Fruit fly (Drosophila melanogaster) whole organism, pupa: ENCODE measurements around the gene Bub1.

ENCODE experiments used
- CG10348 ChIP-seq: fragments of 200-800 bp; sonication (Bioruptor generic); IDR thresholded peaks from 2 replicates; pipeline ENCODE4 v1.3.6; 2022; ENCODE audit warnings: missing biosample characterization, missing genetic modification characterization
- CG12605 ChIP-seq: fragments of 200-800 bp; sonication (Bioruptor generic); IDR thresholded peaks from 2 replicates; pipeline ENCODE4 v1.3.6; 2022; ENCODE audit warnings: missing biosample characterization, missing genetic modification characterization
- CG13204 ChIP-seq: fragments of 200-800 bp; sonication (Bioruptor generic); optimal IDR thresholded peaks from 2 replicates; lab custom pipeline; 2018; ENCODE audit warnings: missing biosample characterization, mild to moderate bottlenecking, missing genetic modification characterization, moderate library complexity
- CG14655 ChIP-seq: fragments of 200-800 bp; sonication (Bioruptor generic); optimal IDR thresholded peaks from 3 replicates; lab custom pipeline; 2017; ENCODE audit warnings: mild to moderate bottlenecking, missing biosample characterization, missing genetic modification reagents, missing genetic modification characterization
- CG15710 ChIP-seq: fragments of 200-800 bp; sonication (Bioruptor generic); optimal IDR thresholded peaks from 2 replicates; lab custom pipeline; 2018; ENCODE audit warnings: missing biosample characterization, mild to moderate bottlenecking, missing genetic modification characterization, moderate library complexity
- CG17806 ChIP-seq: fragments of 200-800 bp; sonication (Bioruptor generic); optimal IDR thresholded peaks from 2 replicates; lab custom pipeline; 2018; ENCODE audit warnings: missing biosample characterization, mild to moderate bottlenecking, missing genetic modification characterization, moderate library complexity
- CG32121 ChIP-seq: fragments of 200-800 bp; sonication (Bioruptor generic); IDR thresholded peaks from 2 replicates; pipeline ENCODE4 v1.3.6; 2022; ENCODE audit warnings: missing biosample characterization, missing genetic modification characterization
- CG34367 ChIP-seq: fragments of 200-800 bp; sonication (Bioruptor generic); optimal IDR thresholded peaks from 2 replicates; lab custom pipeline; 2018; ENCODE audit warnings: missing biosample characterization, mild to moderate bottlenecking, missing genetic modification characterization
- CG4496 ChIP-seq: fragments of 200-800 bp; sonication (Bioruptor generic); IDR thresholded peaks from 3 replicates; pipeline ENCODE4 v1.3.6; 2022; ENCODE audit warnings: missing biosample characterization, missing genetic modification characterization
- CG8159 ChIP-seq: fragments of 200-800 bp; sonication (Bioruptor generic); optimal IDR thresholded peaks from 3 replicates; lab custom pipeline; 2018; ENCODE audit warnings: missing biosample characterization, mild to moderate bottlenecking, missing genetic modification characterization, moderate library complexity
- CG8301 ChIP-seq: fragments of 200-800 bp; sonication (Bioruptor generic); optimal IDR thresholded peaks from 2 replicates; lab custom pipeline; 2018; ENCODE audit warnings: missing biosample characterization, mild to moderate bottlenecking, missing genetic modification characterization
- CG9948 ChIP-seq: fragments of 200-800 bp; sonication (Bioruptor generic); optimal IDR thresholded peaks from 2 replicates; lab custom pipeline; 2018; ENCODE audit warnings: missing biosample characterization, mild to moderate bottlenecking, missing genetic modification characterization, moderate library complexity
- D1 ChIP-seq: fragments of 200-800 bp; sonication (Bioruptor generic); optimal IDR thresholded peaks from 2 replicates; lab custom pipeline; 2018; ENCODE audit warnings: missing biosample characterization, mild to moderate bottlenecking, missing genetic modification characterization, moderate library complexity
- EcR ChIP-seq: fragments of 200-800 bp; sonication (Bioruptor generic); optimal IDR thresholded peaks from 3 replicates; lab custom pipeline; 2019; ENCODE audit warnings: missing biosample characterization, missing genetic modification characterization, mild to moderate bottlenecking, moderate library complexity, missing genetic modification reagents
- Ets98B ChIP-seq: fragments of 200-800 bp; sonication (Bioruptor generic); IDR thresholded peaks from 2 replicates; pipeline ENCODE4 v1.3.6; 2022; ENCODE audit warnings: missing biosample characterization, missing genetic modification characterization
- Pif1A ChIP-seq: fragments of 200-800 bp; sonication (Bioruptor generic); optimal IDR thresholded peaks from 3 replicates; lab custom pipeline; 2016; ENCODE audit warnings: missing biosample characterization, missing genetic modification characterization
- Pif1B ChIP-seq: fragments of 200-800 bp; sonication (Bioruptor generic); optimal IDR thresholded peaks from 3 replicates; lab custom pipeline; 2016; ENCODE audit warnings: missing biosample characterization, missing genetic modification characterization
- Snoo ChIP-seq: fragments of 200-800 bp; sonication (Bioruptor generic); optimal IDR thresholded peaks from 3 replicates; lab custom pipeline; 2017; ENCODE audit warnings: missing biosample characterization, mild to moderate bottlenecking, missing genetic modification characterization, inconsistent platforms
- fd96Ca ChIP-seq: fragments of 200-800 bp; sonication (Bioruptor generic); IDR thresholded peaks from 3 replicates; pipeline ENCODE4 v1.3.6; 2022; ENCODE audit warnings: missing biosample characterization, missing genetic modification characterization
- gl ChIP-seq: fragments of 200-800 bp; sonication (Bioruptor generic); optimal IDR thresholded peaks from 2 replicates; lab custom pipeline; 2018; ENCODE audit warnings: missing biosample characterization, mild to moderate bottlenecking, missing genetic modification characterization
- rn ChIP-seq: fragments of 200-800 bp; sonication (Bioruptor generic); IDR thresholded peaks from 2 replicates; pipeline ENCODE4 v1.3.6; 2022; ENCODE audit warnings: missing biosample characterization, missing genetic modification characterization

The Bub1 gene

dm6 chr2L:5285860-5286259 is 7.2 kb downstream of the Bub1 start:
- TF ChIP-seq CG34367 (tag; lab: Kevin White, UChicago) (no peak), rn (GFP tag; lab: Robert Waterston, UW) (no peak), CG14655 (GFP tag; lab: Kevin White, UChicago) (no peak), CG8301 (no peak), CG10348 (no peak), CG13204 (GFP tag; lab: Kevin White, UChicago) (no peak), CG17806 (tag; lab: Kevin White, UChicago) (no peak), CG32121 (no peak), Pif1A (GFP tag; lab: Kevin White, UChicago) (no peak), Snoo (tag; lab: Kevin White, UChicago) (no peak), CG15710 (tag; lab: Kevin White, UChicago) (no peak), EcR (no peak), gl (tag; lab: Kevin White, UChicago) (no peak), D1 (tag; lab: Kevin White, UChicago) (no peak), fd96Ca (GFP tag; lab: Robert Waterston, UW) (no peak), CG8159 (tag; lab: Kevin White, UChicago) (no peak), CG9948 (tag; lab: Kevin White, UChicago) (no peak)
- TF ChIP-seq, all 21 proteins: peak for 0

dm6 chr2L:5286572-5286971 is 7.9 kb downstream of the Bub1 start:
- TF ChIP-seq CG9948 (tag; lab: Kevin White, UChicago) (no peak), EcR (peak; percentile 73)

DNA sequence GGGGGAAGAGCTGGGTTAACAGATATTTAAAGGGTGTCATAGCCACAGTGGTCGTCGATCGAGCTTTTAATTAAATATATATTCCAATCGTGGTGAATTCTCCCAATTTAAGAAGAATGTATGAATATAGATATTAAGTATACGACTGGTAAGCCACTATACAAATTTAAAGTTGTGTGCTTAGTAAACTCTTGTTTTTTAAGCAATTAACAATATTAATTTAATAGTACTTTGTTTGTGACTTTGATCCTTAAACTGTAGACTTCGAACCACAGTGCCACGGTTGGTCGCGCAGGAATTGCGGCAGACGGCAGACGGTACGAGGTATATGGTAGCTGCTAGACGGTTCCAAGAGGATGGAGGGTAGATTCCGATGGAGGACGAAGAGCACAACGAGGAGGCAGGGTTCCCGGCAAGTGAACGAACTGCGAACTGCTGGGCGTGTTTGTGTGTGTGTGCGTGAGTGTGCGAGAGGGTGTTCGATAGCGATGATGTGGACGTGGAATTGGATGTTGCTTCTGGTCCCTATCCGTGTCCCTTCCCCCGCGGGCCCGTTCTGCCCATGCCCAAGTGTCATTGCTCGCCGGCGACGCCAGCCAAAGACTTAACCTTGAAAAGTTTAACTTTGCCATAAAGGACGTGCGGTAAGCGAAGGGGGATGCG is 9.1 kb downstream of the Bub1 start:
- TF ChIP-seq Snoo (tag; lab: Kevin White, UChicago) (peak; percentile 88), gl (tag; lab: Kevin White, UChicago) (peak; percentile 88), CG4496 (GFP tag; lab: Robert Waterston, UW) (peak; percentile 73), CG12605 (GFP tag; lab: Robert Waterston, UW) (peak; percentile 76), CG32121 (no peak), Ets98B (no peak), CG13204 (GFP tag; lab: Kevin White, UChicago) (peak; percentile 91), fd96Ca (GFP tag; lab: Robert Waterston, UW) (no peak; the same call in 2 of the 3 replicates), CG17806 (tag; lab: Kevin White, UChicago) (peak; percentile 95), D1 (tag; lab: Kevin White, UChicago) (peak; percentile 94), CG10348 (no peak), CG34367 (tag; lab: Kevin White, UChicago) (peak; percentile 95), CG8301 (peak; percentile 74), CG8159 (tag; lab: Kevin White, UChicago) (peak; percentile 97), CG15710 (tag; lab: Kevin White, UChicago) (peak; percentile 98), Pif1B (GFP tag; lab: Kevin White, UChicago) (peak; percentile 75), Pif1A (GFP tag; lab: Kevin White, UChicago) (peak; percentile 86), EcR (peak; percentile 100), rn (GFP tag; lab: Robert Waterston, UW) (no peak), CG14655 (GFP tag; lab: Kevin White, UChicago) (peak; percentile 83), CG9948 (tag; lab: Kevin White, UChicago) (peak; percentile 96)

- TF ChIP-seq EcR (no peak), rn (GFP tag; lab: Robert Waterston, UW) (no peak), CG8301 (no peak), CG12605 (GFP tag; lab: Robert Waterston, UW) (peak; percentile 53; the same call in 1 of the 2 replicates), CG4496 (GFP tag; lab: Robert Waterston, UW) (peak; percentile 70; the same call in 2 of the 3 replicates), D1 (tag; lab: Kevin White, UChicago) (no peak), CG10348 (no peak), Pif1A (GFP tag; lab: Kevin White, UChicago) (peak; percentile 58), CG8159 (tag; lab: Kevin White, UChicago) (peak; percentile 79), fd96Ca (GFP tag; lab: Robert Waterston, UW) (no peak), CG9948 (tag; lab: Kevin White, UChicago) (peak; percentile 88), CG17806 (tag; lab: Kevin White, UChicago) (peak; percentile 78), CG13204 (GFP tag; lab: Kevin White, UChicago) (peak; percentile 55), CG14655 (GFP tag; lab: Kevin White, UChicago) (no peak), Snoo (tag; lab: Kevin White, UChicago) (no peak), CG34367 (tag; lab: Kevin White, UChicago) (peak; percentile 86), CG15710 (tag; lab: Kevin White, UChicago) (peak; percentile 96), CG32121 (no peak), gl (tag; lab: Kevin White, UChicago) (peak; percentile 16), Pif1B (GFP tag; lab: Kevin White, UChicago) (peak; percentile 44), Ets98B (no peak)
Observed at dm6 chr2L:5288262-5288621, 9.6 kb downstream of the Bub1 start.

DNA sequence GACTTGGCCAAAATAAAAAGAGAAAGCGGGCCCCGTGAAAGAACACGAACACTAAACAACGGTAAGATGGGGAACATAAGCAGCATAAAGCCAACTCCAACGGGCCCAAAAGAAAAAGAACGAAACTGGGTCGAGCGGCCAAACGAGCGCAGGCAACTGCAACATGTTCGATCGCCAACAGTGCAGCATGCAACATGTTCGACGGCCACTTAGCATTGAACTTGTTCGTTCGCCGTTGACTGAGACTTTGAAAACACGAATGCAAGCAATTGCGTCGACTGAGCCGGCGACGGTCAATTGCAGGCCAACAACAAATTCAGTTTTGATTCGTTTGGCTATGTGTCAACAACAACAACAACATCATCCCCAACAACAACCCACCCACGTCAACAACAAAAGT is 10.1 kb downstream of the Bub1 start, which contains the start of gene vri:
Gene vri, plus strand, starts transcription at position 224 of the 400 bp plus-strand sequence.
- TF ChIP-seq CG15710 (tag; lab: Kevin White, UChicago) (no peak), Snoo (tag; lab: Kevin White, UChicago) (no peak), CG32121 (no peak), EcR (no peak)

DNA sequence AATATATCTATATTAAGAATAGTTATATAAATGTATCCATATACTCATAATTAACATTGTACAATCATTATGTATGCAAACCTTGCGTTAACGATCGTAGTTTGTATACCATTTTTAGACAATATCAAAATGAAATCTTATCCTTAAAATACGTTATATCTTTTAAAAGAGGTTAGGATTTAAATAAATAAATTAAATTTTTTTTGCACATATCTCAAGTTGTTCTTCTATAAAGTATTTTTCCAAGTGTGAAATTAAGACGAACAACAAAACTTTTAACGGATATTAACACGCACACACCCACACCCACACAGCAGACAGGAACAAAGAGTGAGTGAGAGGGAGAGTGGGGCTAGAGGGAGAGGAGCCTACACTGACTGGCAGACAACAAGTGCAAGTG is 11.3 kb downstream of the Bub1 start:
- peak; percentile 88 for TF ChIP-seq CG8159 (tag; lab: Kevin White, UChicago)
- TF ChIP-seq CG17806 (tag; lab: Kevin White, UChicago) = peak; percentile 81
- TF ChIP-seq CG12605 (GFP tag; lab: Robert Waterston, UW) = peak; percentile 52; the same call in 1 of the 2 replicates
- TF ChIP-seq CG4496 (GFP tag; lab: Robert Waterston, UW) = no peak
- peak; percentile 33 for TF ChIP-seq Snoo (tag; lab: Kevin White, UChicago)
- peak; percentile 39 for TF ChIP-seq D1 (tag; lab: Kevin White, UChicago)
- no peak for TF ChIP-seq rn (GFP tag; lab: Robert Waterston, UW)
- TF ChIP-seq CG13204 (GFP tag; lab: Kevin White, UChicago) = peak; percentile 18
- TF ChIP-seq fd96Ca (GFP tag; lab: Robert Waterston, UW) = no peak
- peak; percentile 47 for TF ChIP-seq CG14655 (GFP tag; lab: Kevin White, UChicago)
- no peak for TF ChIP-seq CG10348
- peak; percentile 47 for TF ChIP-seq CG8301
- peak; percentile 89 for TF ChIP-seq EcR
- peak; percentile 48 for TF ChIP-seq Pif1B (GFP tag; lab: Kevin White, UChicago)
- TF ChIP-seq CG15710 (tag; lab: Kevin White, UChicago) = peak; percentile 89
- TF ChIP-seq gl (tag; lab: Kevin White, UChicago) = peak; percentile 49
- no peak for TF ChIP-seq CG32121
- TF ChIP-seq CG9948 (tag; lab: Kevin White, UChicago) = peak; percentile 76
- TF ChIP-seq CG34367 (tag; lab: Kevin White, UChicago) = peak; percentile 76
- TF ChIP-seq Ets98B = no peak
- TF ChIP-seq Pif1A (GFP tag; lab: Kevin White, UChicago) = peak; percentile 24
- TF ChIP-seq, all 21 proteins: peak for 15
